Fruit fly (Drosophila melanogaster) whole organism, prepupa: ENCODE data around the gene nyo.

Experiments used
- Blimp-1 ChIP-seq: fragments of 200-800 bp; sonication (Bioruptor generic); optimal IDR thresholded peaks from 3 replicates; lab custom pipeline; 2017; ENCODE audit warnings: missing biosample characterization, missing genetic modification characterization, mild to moderate bottlenecking, moderate library complexity, missing genetic modification reagents
- CG10669 ChIP-seq: fragments of 200-800 bp; sonication (Bioruptor generic); optimal IDR thresholded peaks from 3 replicates; lab custom pipeline; 2018; ENCODE audit warnings: missing biosample characterization, mild to moderate bottlenecking, missing genetic modification characterization, moderate library complexity
- CG11762 ChIP-seq: fragments of 200-800 bp; sonication (Bioruptor generic); optimal IDR thresholded peaks from 3 replicates; lab custom pipeline; 2016; ENCODE audit warnings: missing biosample characterization, missing genetic modification characterization; ENCODE audit not compliant: insufficient read depth
- CG11902 ChIP-seq: fragments of 200-800 bp; sonication (Bioruptor generic); optimal IDR thresholded peaks from 3 replicates; lab custom pipeline; 2016; ENCODE audit warnings: missing biosample characterization, missing genetic modification characterization
- CG15336 ChIP-seq: fragments of 200-800 bp; sonication (Bioruptor generic); IDR thresholded peaks from 2 replicates; pipeline ENCODE4 v1.3.6; 2022; ENCODE audit warnings: missing biosample characterization, missing genetic modification characterization
- CG1621 ChIP-seq: fragments of 200-800 bp; sonication (Bioruptor generic); optimal IDR thresholded peaks from 3 replicates; lab custom pipeline; 2018; ENCODE audit warnings: missing biosample characterization, mild to moderate bottlenecking, missing genetic modification characterization
- CG16779 ChIP-seq: fragments of 200-800 bp; sonication (Bioruptor generic); optimal IDR thresholded peaks from 3 replicates; lab custom pipeline; 2017; ENCODE audit warnings: missing biosample characterization, mild to moderate bottlenecking, missing genetic modification characterization
- CG31627 ChIP-seq: fragments of 200-800 bp; sonication (Bioruptor generic); optimal IDR thresholded peaks from 3 replicates; lab custom pipeline; 2016; ENCODE audit warnings: missing biosample characterization, missing genetic modification characterization
- CG32006 ChIP-seq: fragments of 200-800 bp; sonication (Bioruptor generic); optimal IDR thresholded peaks from 3 replicates; lab custom pipeline; 2017; ENCODE audit warnings: missing biosample characterization, mild to moderate bottlenecking, missing genetic modification characterization
- CG34406 ChIP-seq: fragments of 200-800 bp; sonication (Bioruptor generic); optimal IDR thresholded peaks from 3 replicates; lab custom pipeline; 2016; ENCODE audit warnings: missing biosample characterization, missing genetic modification characterization
- CG3919 ChIP-seq: fragments of 200-800 bp; sonication (Bioruptor generic); optimal IDR thresholded peaks from 3 replicates; lab custom pipeline; 2016; ENCODE audit warnings: missing biosample characterization, missing genetic modification characterization
- CG4318 ChIP-seq: fragments of 200-800 bp; sonication (Bioruptor generic); optimal IDR thresholded peaks from 3 replicates; lab custom pipeline; 2017; ENCODE audit warnings: missing biosample characterization, mild to moderate bottlenecking, missing genetic modification characterization
- CG6163 ChIP-seq: fragments of 200-800 bp; sonication (Bioruptor generic); IDR thresholded peaks from 3 replicates; pipeline ENCODE4 v1.3.6; 2022; ENCODE audit warnings: missing biosample characterization, missing genetic modification characterization
- CG6276 ChIP-seq: fragments of 200-800 bp; sonication (Bioruptor generic); optimal IDR thresholded peaks from 2 replicates; lab custom pipeline; 2017; ENCODE audit warnings: missing biosample characterization, mild to moderate bottlenecking, missing genetic modification characterization
- CG6792 ChIP-seq: fragments of 200-800 bp; sonication (Bioruptor generic); optimal IDR thresholded peaks from 3 replicates; lab custom pipeline; 2016; ENCODE audit warnings: missing biosample characterization, missing genetic modification characterization
- CG6808 ChIP-seq: fragments of 200-800 bp; sonication (Bioruptor generic); optimal IDR thresholded peaks from 3 replicates; lab custom pipeline; 2017; ENCODE audit warnings: missing biosample characterization, missing genetic modification characterization, mild to moderate bottlenecking, moderate library complexity, missing genetic modification reagents
- CG6854 ChIP-seq: fragments of 200-800 bp; sonication (Bioruptor generic); optimal IDR thresholded peaks from 2 replicates; lab custom pipeline; 2017; ENCODE audit warnings: missing biosample characterization, mild to moderate bottlenecking, missing genetic modification characterization
- CG8119 ChIP-seq: fragments of 200-800 bp; sonication (Bioruptor generic); IDR thresholded peaks from 3 replicates; pipeline ENCODE4 v1.3.6; 2022; ENCODE audit warnings: missing biosample characterization, missing genetic modification characterization
- CG8632 ChIP-seq: fragments of 200-800 bp; sonication (Bioruptor generic); optimal IDR thresholded peaks from 3 replicates; lab custom pipeline; 2016; ENCODE audit warnings: missing biosample characterization, missing genetic modification characterization
- Eip75B ChIP-seq: fragments of 200-800 bp; sonication (Bioruptor generic); optimal IDR thresholded peaks from 3 replicates; lab custom pipeline; 2016; ENCODE audit warnings: missing biosample characterization, missing genetic modification characterization
- Eip78C ChIP-seq: fragments of 200-800 bp; sonication (Bioruptor generic); peaks from one replicate; lab custom pipeline; 2016; ENCODE audit warnings: missing biosample characterization, missing genetic modification characterization
- Eip93F ChIP-seq: fragments of 200-800 bp; sonication (Bioruptor generic); optimal IDR thresholded peaks from 2 replicates; lab custom pipeline; 2016; ENCODE audit warnings: missing biosample characterization, mild to moderate bottlenecking, missing genetic modification characterization
- Ets21C ChIP-seq: fragments of 200-800 bp; sonication (Bioruptor generic); optimal IDR thresholded peaks from 3 replicates; lab custom pipeline; 2016; ENCODE audit warnings: missing biosample characterization, missing genetic modification characterization
- Ets96B ChIP-seq: fragments of 200-800 bp; optimal IDR thresholded peaks from 2 replicates; lab custom pipeline; 2019; ENCODE audit warnings: missing biosample characterization, mild to moderate bottlenecking, missing genetic modification characterization, moderate library complexity
- Gug ChIP-seq: fragments of 200-800 bp; sonication (Bioruptor generic); IDR thresholded peaks from 2 replicates; pipeline ENCODE4 v1.3.6; 2022; ENCODE audit warnings: missing biosample characterization, missing genetic modification characterization
- Hr38 ChIP-seq: sonication (Bioruptor generic); optimal IDR thresholded peaks from 2 replicates; lab custom pipeline; 2016; ENCODE audit warnings: missing biosample characterization, missing genetic modification characterization
- Hr39 ChIP-seq: fragments of 200-800 bp; sonication (Bioruptor generic); optimal IDR thresholded peaks from 2 replicates; lab custom pipeline; 2016; ENCODE audit warnings: missing biosample characterization, missing genetic modification characterization
- Lpt ChIP-seq: fragments of 200-800 bp; sonication (Bioruptor generic); optimal IDR thresholded peaks from 3 replicates; lab custom pipeline; 2016; ENCODE audit warnings: missing biosample characterization, missing genetic modification characterization
- Met ChIP-seq: fragments of 200-800 bp; sonication (Bioruptor generic); optimal IDR thresholded peaks from 3 replicates; lab custom pipeline; 2016; ENCODE audit warnings: missing biosample characterization, missing genetic modification characterization
- OdsH ChIP-seq: fragments of 200-800 bp; sonication (Bioruptor generic); optimal IDR thresholded peaks from 3 replicates; lab custom pipeline; 2016; ENCODE audit warnings: missing biosample characterization, missing genetic modification characterization
- Sox14 ChIP-seq: fragments of 200-800 bp; sonication (Bioruptor generic); optimal IDR thresholded peaks from 3 replicates; lab custom pipeline; 2016; ENCODE audit warnings: missing biosample characterization, missing genetic modification characterization
- cyc ChIP-seq: fragments of 200-800 bp; sonication (Bioruptor generic); optimal IDR thresholded peaks from 3 replicates; lab custom pipeline; 2016; ENCODE audit warnings: missing biosample characterization, missing genetic modification characterization
- dac ChIP-seq: fragments of 200-800 bp; sonication (Bioruptor generic); optimal IDR thresholded peaks from 2 replicates; lab custom pipeline; 2017; ENCODE audit warnings: missing biosample characterization, mild to moderate bottlenecking, missing genetic modification characterization
- dsx ChIP-seq: fragments of 200-800 bp; optimal IDR thresholded peaks from 3 replicates; lab custom pipeline; 2019; ENCODE audit warnings: missing biosample characterization, mild to moderate bottlenecking, missing genetic modification characterization, moderate library complexity; ENCODE audit not compliant: poor library complexity, severe bottlenecking
- esn ChIP-seq: fragments of 200-800 bp; sonication (Bioruptor generic); optimal IDR thresholded peaks from 2 replicates; lab custom pipeline; 2016; ENCODE audit warnings: missing biosample characterization, mild to moderate bottlenecking, missing genetic modification characterization, moderate library complexity
- fd59A ChIP-seq: fragments of 200-800 bp; sonication (Bioruptor generic); optimal IDR thresholded peaks from 2 replicates; lab custom pipeline; 2017; ENCODE audit warnings: missing biosample characterization, mild to moderate bottlenecking, missing genetic modification characterization, missing genetic modification reagents
- lz ChIP-seq: fragments of 200-800 bp; sonication (Bioruptor generic); optimal IDR thresholded peaks from 3 replicates; lab custom pipeline; 2016; ENCODE audit warnings: missing biosample characterization, missing genetic modification characterization
- net ChIP-seq: fragments of 200-800 bp; sonication (Bioruptor generic); optimal IDR thresholded peaks from 3 replicates; lab custom pipeline; 2016; ENCODE audit warnings: missing biosample characterization, missing genetic modification characterization
- pdm3 ChIP-seq: fragments of 200-800 bp; sonication (Bioruptor generic); optimal IDR thresholded peaks from 3 replicates; lab custom pipeline; 2016; ENCODE audit warnings: missing biosample characterization, missing genetic modification characterization
- salr ChIP-seq, 2 experiments: fragments of 200-800 bp; sonication (Bioruptor generic); optimal IDR thresholded peaks; 3 replicates each; lab custom pipeline; 2016 to 2018; ENCODE audit warnings: missing biosample characterization in 2 of 2, missing genetic modification characterization in 2 of 2, mild to moderate bottlenecking in 1 of 2
- spab ChIP-seq: fragments of 200-800 bp; sonication (Bioruptor generic); optimal IDR thresholded peaks from 2 replicates; lab custom pipeline; 2017; ENCODE audit warnings: missing biosample characterization, mild to moderate bottlenecking, missing genetic modification characterization, missing genetic modification reagents
- ss ChIP-seq, 2 experiments: fragments of 200-800 bp; sonication (Bioruptor generic); optimal IDR thresholded peaks; 2 replicates in 1 of 2; 3 replicates in 1 of 2; lab custom pipeline; 2017 to 2018; ENCODE audit warnings: mild to moderate bottlenecking in 2 of 2, missing biosample characterization in 2 of 2, missing genetic modification characterization in 2 of 2, moderate library complexity in 1 of 2
- svp ChIP-seq: fragments of 200-800 bp; sonication (Bioruptor generic); peaks from one replicate; lab custom pipeline; 2016; ENCODE audit warnings: missing biosample characterization, missing genetic modification characterization
- topi ChIP-seq: fragments of 200-800 bp; sonication (Bioruptor generic); optimal IDR thresholded peaks from 3 replicates; lab custom pipeline; 2016; ENCODE audit warnings: missing biosample characterization, missing genetic modification characterization
- vri ChIP-seq: fragments of 200-800 bp; sonication (Bioruptor generic); optimal IDR thresholded peaks from 3 replicates; lab custom pipeline; 2016; ENCODE audit warnings: missing biosample characterization, mild to moderate bottlenecking, missing genetic modification characterization

The nyo gene

DNA sequence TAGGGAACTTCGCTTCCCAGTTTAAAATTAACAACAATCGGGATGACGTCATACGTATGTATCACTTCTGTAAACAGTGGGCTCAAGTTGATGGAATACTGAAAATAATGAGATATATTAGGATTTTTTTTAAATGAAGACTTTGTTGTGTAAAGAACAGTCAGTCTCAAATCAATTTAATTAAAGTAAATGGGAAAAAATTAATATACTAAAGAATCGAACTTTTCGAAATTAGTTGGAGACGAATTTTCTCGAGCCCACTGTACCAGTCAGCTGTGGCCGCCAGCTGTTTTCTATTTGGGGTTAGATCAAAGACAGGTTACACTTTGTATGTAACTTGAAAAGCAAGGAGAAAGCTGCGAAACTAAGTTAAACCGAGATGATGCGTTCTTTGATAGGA is 45.5 kb downstream of the nyo start, which contains the start of gene CG1635 (continued):
- TF ChIP-seq Blimp-1 (GFP tag; lab: Kevin White, UChicago) (peak; percentile 92), OdsH (GFP tag; lab: Kevin White, UChicago) (peak; percentile 98), CG34406 (GFP tag; lab: Kevin White, UChicago) (peak; percentile 99), net (peak; percentile 99), CG15336 (GFP tag; lab: Robert Waterston, UW) (peak; percentile 100), lz (GFP tag; lab: Kevin White, UChicago) (peak; percentile 99), Eip93F (GFP tag; lab: Kevin White, UChicago) (peak; percentile 72), Met (GFP tag; lab: Kevin White, UChicago) (peak; percentile 99), svp (GFP tag; lab: Kevin White, UChicago) (peak; percentile 100), Sox14 (peak; percentile 99), Eip78C (peak; percentile 98), Lpt (peak; percentile 99), fd59A (GFP tag; lab: Kevin White, UChicago) (peak; percentile 91), vri (peak; percentile 98), Eip75B (GFP tag; lab: Kevin White, UChicago) (peak; percentile 97), CG8119 (GFP tag; lab: Robert Waterston, UW) (peak; percentile 100), Ets21C (GFP tag; lab: Kevin White, UChicago) (peak; percentile 97), dac (peak; percentile 98), spab (GFP tag; lab: Kevin White, UChicago) (peak; percentile 94), CG11902 (peak; percentile 86), CG6854 (GFP tag; lab: Kevin White, UChicago) (peak; percentile 97), Ets96B (tag; lab: Kevin White, UChicago) (peak; percentile 97), pdm3 (GFP tag; lab: Kevin White, UChicago) (peak; percentile 98)

dm6 chr3R:31590281-31590680 is 47.4 kb downstream of the nyo start, which contains the start of gene CG1638:
Gene CG1638 (plus strand): TSS chr3R:31590581.
- TF ChIP-seq Gug (GFP tag; lab: Robert Waterston, UW) (no peak), Eip93F (GFP tag; lab: Kevin White, UChicago) (no peak), Met (GFP tag; lab: Kevin White, UChicago) (no peak), CG11902 (no peak), CG6808 (GFP tag; lab: Kevin White, UChicago) (no peak), CG6792 (no peak), ss (GFP tag; optimal IDR thresholded peaks at IDR 0.05; lab: Kevin White, UChicago) (no peak)

DNA sequence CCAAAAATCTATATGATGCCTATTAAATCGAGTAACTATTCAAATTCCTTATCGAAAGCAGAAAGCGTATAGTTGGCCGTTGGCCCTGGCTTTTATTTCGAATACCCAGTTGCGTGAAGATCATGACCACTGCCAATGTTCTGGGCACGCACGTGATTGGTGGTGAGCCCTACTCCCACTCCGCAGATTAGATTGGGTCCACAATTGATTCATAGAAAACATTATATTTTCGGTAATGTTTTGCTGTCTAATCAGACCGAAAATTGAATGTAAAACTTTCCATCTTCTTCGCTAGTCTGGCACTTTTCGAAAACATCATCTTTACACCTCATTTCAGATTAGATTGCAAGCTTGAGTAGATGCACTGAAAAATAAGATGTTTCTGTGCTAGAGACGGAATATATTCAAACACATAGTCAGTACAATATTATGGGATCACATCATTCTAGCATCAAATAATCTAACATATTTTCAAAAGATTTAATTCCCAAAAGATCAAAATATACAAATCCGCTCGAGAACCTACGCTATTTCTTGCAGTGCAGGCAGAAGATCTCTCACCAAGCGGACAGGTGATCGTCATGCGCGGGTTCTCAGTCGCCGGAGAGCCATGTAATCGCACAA is 49.5 kb downstream of the nyo start, which contains the start of gene CG1774:
CG1774 (plus strand) TSS at position 548 of the 624 bp plus-strand sequence.
- TF ChIP-seq Hr38 (GFP tag; lab: Kevin White, UChicago) = no peak
- TF ChIP-seq esn (GFP tag; lab: Kevin White, UChicago) = peak; percentile 64
- TF ChIP-seq Ets21C (GFP tag; lab: Kevin White, UChicago) = peak; percentile 50
- TF ChIP-seq dsx (GFP tag; lab: Kevin White, UChicago) = no peak
- TF ChIP-seq CG4318 (GFP tag; lab: Kevin White, UChicago) = no peak
- TF ChIP-seq net = no peak
- TF ChIP-seq Met (GFP tag; lab: Kevin White, UChicago) = peak; percentile 58
- peak; percentile 39 for TF ChIP-seq CG16779 (tag; lab: Kevin White, UChicago)
- TF ChIP-seq CG10669 (GFP tag; lab: Kevin White, UChicago) = no peak
- TF ChIP-seq CG31627 = peak; percentile 70
- TF ChIP-seq CG6276 (GFP tag; lab: Kevin White, UChicago) = no peak
- TF ChIP-seq CG15336 (GFP tag; lab: Robert Waterston, UW) = peak; percentile 79
- no peak for TF ChIP-seq CG32006 (GFP tag; lab: Kevin White, UChicago)
- TF ChIP-seq CG1621 = no peak
- peak; percentile 69 for TF ChIP-seq topi (GFP tag; lab: Kevin White, UChicago)
- TF ChIP-seq CG11902 = no peak
- peak; percentile 87 for TF ChIP-seq vri
- TF ChIP-seq Hr39 = peak; percentile 65
- TF ChIP-seq salr (GFP tag; optimal IDR thresholded peaks at IDR 0.05; lab: Kevin White, UChicago) = no peak
- peak; percentile 76; the same call in 2 of the 3 replicates for TF ChIP-seq CG6163 (GFP tag; lab: Robert Waterston, UW)
- TF ChIP-seq fd59A (GFP tag; lab: Kevin White, UChicago) = no peak
- peak; percentile 66 for TF ChIP-seq cyc (GFP tag; lab: Kevin White, UChicago)
- TF ChIP-seq CG6808 (GFP tag; lab: Kevin White, UChicago) = no peak
- peak; percentile 86 for TF ChIP-seq Eip78C
- peak; percentile 23 for TF ChIP-seq Eip93F (GFP tag; lab: Kevin White, UChicago)
- no peak for TF ChIP-seq CG3919
- TF ChIP-seq pdm3 (GFP tag; lab: Kevin White, UChicago) = no peak
- TF ChIP-seq Ets96B (tag; lab: Kevin White, UChicago) = peak; percentile 13
- no peak for TF ChIP-seq spab (GFP tag; lab: Kevin White, UChicago)
- TF ChIP-seq CG11762 (GFP tag; lab: Kevin White, UChicago) = peak; percentile 14
- TF ChIP-seq CG8632 (GFP tag; lab: Kevin White, UChicago) = peak; percentile 7
